Worm (Caenorhabditis elegans): ENCODE data around the gene sra-37.

- TF ChIP-seq nhr-76 (tag; optimal IDR thresholded peaks at IDR 0.05), result no peak
- TF ChIP-seq aly-2 (tag; optimal IDR thresholded peaks at IDR 0.05), result no peak
- TF ChIP-seq nhr-11 (tag; optimal IDR thresholded peaks at IDR 0.05), result no peak
- TF ChIP-seq nhr-25 (tag; optimal IDR thresholded peaks at IDR 0.05; ENCODE audit: borderline replicate concordance, insufficient read depth), result no peak
- TF ChIP-seq R02D3.7 (tag; optimal IDR thresholded peaks at IDR 0.05), result no peak
- no peak for TF ChIP-seq skn-1 (tag; optimal IDR thresholded peaks at IDR 0.05)
- no peak for TF ChIP-seq ceh-82 (tag; optimal IDR thresholded peaks at IDR 0.05)
- no peak for TF ChIP-seq unc-130 (GFP tag; optimal IDR thresholded peaks at IDR 0.05)
- no peak for TF ChIP-seq ama-1 (optimal IDR thresholded peaks at IDR 0.05)
- TF ChIP-seq lsy-2 (tag; optimal IDR thresholded peaks at IDR 0.05), result no peak
- no peak for TF ChIP-seq jun-1 (tag; optimal IDR thresholded peaks at IDR 0.05)
- no peak for TF ChIP-seq lin-13 (GFP tag; optimal IDR thresholded peaks at IDR 0.05)
- no peak for TF ChIP-seq nhr-77 (tag; optimal IDR thresholded peaks at IDR 0.05)
- no peak for TF ChIP-seq gei-8 (GFP tag; optimal IDR thresholded peaks at IDR 0.05)
Measured at ce11 chrX:13886195-13886594, 7.0 kb downstream of the sra-37 start.
